Fruit fly (Drosophila melanogaster) whole organism, embryonic: ENCODE data around the gene Ilp6.

Experiments used
- CG5180 ChIP-seq: fragments of 200-800 bp; sonication (Bioruptor generic); optimal IDR thresholded peaks from 3 replicates; lab custom pipeline; 2017; ENCODE audit warnings: missing biosample characterization, missing genetic modification characterization, mild to moderate bottlenecking, moderate library complexity, missing genetic modification reagents
- CG7357 ChIP-seq: fragments of 200-800 bp; sonication (Bioruptor generic); IDR thresholded peaks from 3 replicates; pipeline ENCODE4 v1.3.6; 2022; ENCODE audit warnings: missing biosample characterization, missing genetic modification characterization
- aop ChIP-seq: fragments of 200-800 bp; sonication (Bioruptor generic); IDR thresholded peaks from 2 replicates; pipeline ENCODE4 v1.3.6; 2022; ENCODE audit warnings: missing biosample characterization, missing genetic modification characterization
- caup ChIP-seq: fragments of 200-800 bp; sonication (Bioruptor generic); optimal IDR thresholded peaks from 3 replicates; lab custom pipeline; 2017; ENCODE audit warnings: missing biosample characterization, mild to moderate bottlenecking, missing genetic modification characterization, moderate library complexity; ENCODE audit not compliant: severe bottlenecking
- dm ChIP-seq: fragments of 200-800 bp; sonication (Bioruptor generic); optimal IDR thresholded peaks from 3 replicates; lab custom pipeline; 2016; ENCODE audit warnings: missing biosample characterization, missing genetic modification characterization
- dmrt11E ChIP-seq: fragments of 200-800 bp; sonication (Bioruptor generic); optimal IDR thresholded peaks from 3 replicates; lab custom pipeline; 2018; ENCODE audit warnings: missing biosample characterization, mild to moderate bottlenecking, missing genetic modification characterization, moderate library complexity
- pho ChIP-seq: fragments of 200-800 bp; sonication (Bioruptor generic); optimal IDR thresholded peaks from 2 replicates; lab custom pipeline; 2016; ENCODE audit warnings: missing biosample characterization, missing genetic modification characterization
- tio ChIP-seq: fragments of 200-800 bp; sonication (Bioruptor generic); optimal IDR thresholded peaks from 2 replicates; lab custom pipeline; 2017; ENCODE audit warnings: missing biosample characterization, missing genetic modification characterization, inconsistent platforms
- vfl ChIP-seq: fragments of 200-800 bp; sonication (Bioruptor generic); optimal IDR thresholded peaks from 2 replicates; lab custom pipeline; 2016; ENCODE audit warnings: missing biosample characterization, missing genetic modification characterization

DNA sequence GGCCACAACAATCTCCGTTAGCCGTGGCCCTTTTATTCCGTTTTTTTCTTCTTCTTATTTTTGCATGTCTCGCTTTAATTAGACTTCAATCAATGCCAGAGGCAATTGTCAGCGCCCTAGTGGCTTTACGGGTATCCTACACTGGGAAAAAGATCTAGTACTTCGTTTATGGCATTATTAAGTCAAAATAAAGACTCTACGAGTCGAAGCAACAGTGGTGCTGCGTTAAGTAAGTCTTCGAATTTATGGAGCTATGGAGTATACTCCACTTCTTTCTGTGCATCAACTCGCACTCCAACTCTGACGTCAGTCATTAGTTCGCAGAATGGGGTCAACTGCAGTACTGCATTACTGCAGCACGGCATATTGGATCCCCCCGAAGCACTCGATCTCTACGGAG is 22.0 kb upstream of the Ilp6 start:
- TF ChIP-seq dm (GFP tag; lab: Kevin White, UChicago), result no peak
- no peak for TF ChIP-seq pho (GFP tag; lab: Kevin White, UChicago)
- no peak for TF ChIP-seq vfl
- no peak for TF ChIP-seq aop (GFP tag; lab: Robert Waterston, UW)
- TF ChIP-seq CG5180 (GFP tag; lab: Kevin White, UChicago), result no peak
- no peak for TF ChIP-seq CG7357
- no peak for TF ChIP-seq caup (GFP tag; lab: Kevin White, UChicago)
- no peak for TF ChIP-seq tio (GFP tag; lab: Kevin White, UChicago)
- no peak for TF ChIP-seq dmrt11E (tag; lab: Kevin White, UChicago)
